Worm (Caenorhabditis elegans): ENCODE data around the gene F26G1.1.

ce11 chrII:4811986-4812385 is 20.6 kb downstream of the F26G1.1 start, which contains the start of gene rig-6:
- TF ChIP-seq mep-1 (tag; optimal IDR thresholded peaks at IDR 0.05) (no peak), mab-5 (tag; optimal IDR thresholded peaks at IDR 0.05) (no peak), lin-32 (GFP tag; optimal IDR thresholded peaks at IDR 0.05) (no peak)
